Fruit fly (Drosophila melanogaster): ENCODE measurements around the gene twin.
A peak's percentile ranks its signal among the peaks of the same experiment; 100 is the strongest.

twin gene

dm6 chr3R:24229870-24230422 lies 8.2 kb upstream of the twin start, which contains the start of gene Spase22-23 (continued):
- TF ChIP-seq grau (tag; optimal IDR thresholded peaks at IDR 0.05) = no peak
- peak; percentile 92 for TF ChIP-seq knrl (GFP tag; IDR thresholded peaks at IDR 0.05; ENCODE audit: partially characterized antibody)
- peak; percentile 89 for TF ChIP-seq nerfin-2 (GFP tag; IDR thresholded peaks at IDR 0.05; ENCODE audit: partially characterized antibody)
- TF ChIP-seq CG12391 (tag; optimal IDR thresholded peaks at IDR 0.05) = no peak
- TF ChIP-seq CG1529 (GFP tag; optimal IDR thresholded peaks at IDR 0.05) = no peak
- TF ChIP-seq Atf6 (GFP tag; IDR thresholded peaks at IDR 0.05) = no peak
- peak; percentile 97 for TF ChIP-seq bbx (GFP tag; IDR thresholded peaks at IDR 0.05; ENCODE audit: partially characterized antibody)
- peak; percentile 52 for TF ChIP-seq Sin3A (optimal IDR thresholded peaks at IDR 0.05)
- TF ChIP-seq slbo (GFP tag; IDR thresholded peaks at IDR 0.05) = 0 out of 2 replicates have a peak, but pooled peaks have one; percentile 19
- TF ChIP-seq CG9727 (GFP tag; optimal IDR thresholded peaks at IDR 0.05) = no peak
- TF ChIP-seq CG6791 (GFP tag; IDR thresholded peaks at IDR 0.05; ENCODE audit: partially characterized antibody) = peak; percentile 98
- no peak for TF ChIP-seq Spps (tag; optimal IDR thresholded peaks at IDR 0.05)
- peak; percentile 82 for TF ChIP-seq sna (GFP tag; IDR thresholded peaks at IDR 0.05; ENCODE audit: partially characterized antibody)
- TF ChIP-seq pzg (GFP tag; optimal IDR thresholded peaks at IDR 0.05) = peak; percentile 20
- TF ChIP-seq CG42726 (GFP tag; IDR thresholded peaks at IDR 0.05; ENCODE audit: partially characterized antibody) = peak; percentile 94
- TF ChIP-seq chinmo (GFP tag; IDR thresholded peaks at IDR 0.05; ENCODE audit: partially characterized antibody) = peak; percentile 95
- TF ChIP-seq Elba2 (GFP tag; optimal IDR thresholded peaks at IDR 0.05) = no peak
- TF ChIP-seq CG3847 (GFP tag; IDR thresholded peaks at IDR 0.05) = no peak
- peak; percentile 51 for TF ChIP-seq Myb (GFP tag; optimal IDR thresholded peaks at IDR 0.05)
- no peak for TF ChIP-seq CG7928 (GFP tag; optimal IDR thresholded peaks at IDR 0.05)
- peak; percentile 94 for TF ChIP-seq CG16813 (GFP tag; IDR thresholded peaks at IDR 0.05; ENCODE audit: partially characterized antibody)
- no peak for TF ChIP-seq gem (tag; optimal IDR thresholded peaks at IDR 0.05)
- TF ChIP-seq HLH4C (GFP tag; IDR thresholded peaks at IDR 0.05; ENCODE audit: partially characterized antibody) = peak; percentile 92
- TF ChIP-seq unc-4 (GFP tag; IDR thresholded peaks at IDR 0.05; ENCODE audit: partially characterized antibody) = peak; percentile 89
- peak; percentile 4 for TF ChIP-seq CG15479 (GFP tag; optimal IDR thresholded peaks at IDR 0.05)
- TF ChIP-seq sob (GFP tag; IDR thresholded peaks at IDR 0.05) = no peak
- TF ChIP-seq CG2120 (GFP tag; optimal IDR thresholded peaks at IDR 0.05) = no peak
- peak; percentile 16 for TF ChIP-seq CG8924 (tag; optimal IDR thresholded peaks at IDR 0.05)
- TF ChIP-seq CG10959 (GFP tag; IDR thresholded peaks at IDR 0.05) = no peak
- no peak for TF ChIP-seq gfzf (GFP tag; optimal IDR thresholded peaks at IDR 0.05)
- peak; percentile 97 for TF ChIP-seq mld (GFP tag; IDR thresholded peaks at IDR 0.05; ENCODE audit: partially characterized antibody)
- no peak for TF ChIP-seq CG17359 (tag; optimal IDR thresholded peaks at IDR 0.05)
- no peak for TF ChIP-seq CG32767 (GFP tag; IDR thresholded peaks at IDR 0.05)
- TF ChIP-seq Opbp (GFP tag; IDR thresholded peaks at IDR 0.05; ENCODE audit: partially characterized antibody) = peak; percentile 96
- TF ChIP-seq Adf1 (GFP tag; IDR thresholded peaks at IDR 0.05) = no peak
- peak; percentile 92 for TF ChIP-seq zen2 (GFP tag; IDR thresholded peaks at IDR 0.05; ENCODE audit: partially characterized antibody)
- no peak for TF ChIP-seq Hr78 (GFP tag; optimal IDR thresholded peaks at IDR 0.05)
- peak; percentile 15 for TF ChIP-seq wek (GFP tag; optimal IDR thresholded peaks at IDR 0.05)
- TF ChIP-seq CG1647 (GFP tag; optimal IDR thresholded peaks at IDR 0.05) = no peak
- TF ChIP-seq CG1603 (tag; optimal IDR thresholded peaks at IDR 0.05) = peak; percentile 53
- TF ChIP-seq CG34224 (GFP tag; IDR thresholded peaks at IDR 0.05; ENCODE audit: partially characterized antibody) = peak; percentile 95
- no peak for TF ChIP-seq CG7271 (tag; optimal IDR thresholded peaks at IDR 0.05)
- TF ChIP-seq cas (GFP tag; IDR thresholded peaks at IDR 0.05) = no peak
- peak; percentile 90 for TF ChIP-seq BEAF-32 (GFP tag; optimal IDR thresholded peaks at IDR 0.05)
- peak; percentile 89 for TF ChIP-seq CG2129 (GFP tag; IDR thresholded peaks at IDR 0.05; ENCODE audit: partially characterized antibody)
- TF ChIP-seq trem (tag; optimal IDR thresholded peaks at IDR 0.05) = peak; percentile 9
- TF ChIP-seq CG9932 (GFP tag; IDR thresholded peaks at IDR 0.05) = peak; percentile 12
- no peak for TF ChIP-seq exex (tag; optimal IDR thresholded peaks at IDR 0.05)
